Worm (Caenorhabditis elegans) whole organism, L2 larva: ENCODE results near the gene dohh-1.

Source experiments
- F13H6.1 ChIP-seq: sonication (generic microtip); optimal IDR thresholded peaks from 2 replicates; lab custom pipeline; 2016; ENCODE audit warnings: missing genetic modification characterization, missing compliant biosample characterization
- ZK546.5 ChIP-seq: sonication (generic microtip); optimal IDR thresholded peaks from 2 replicates; lab custom pipeline; 2017; ENCODE audit warnings: missing biosample characterization, missing genetic modification characterization
- ama-1 ChIP-seq: fragments of 150-350 bp; optimal IDR thresholded peaks from 2 replicates; lab custom pipeline; 2018; ENCODE audit warnings: inconsistent platforms
- elt-1 ChIP-seq: fragments of 150-350 bp; optimal IDR thresholded peaks from 2 replicates; lab custom pipeline; 2014; ENCODE audit warnings: missing biosample characterization, missing genetic modification characterization
- fos-1 ChIP-seq: fragments of 150-350 bp; optimal IDR thresholded peaks from 2 replicates; lab custom pipeline; 2014; ENCODE audit warnings: missing biosample characterization, missing genetic modification characterization
- lin-13 ChIP-seq: fragments of 150-350 bp; optimal IDR thresholded peaks from 2 replicates; lab custom pipeline; 2014; ENCODE audit warnings: missing biosample characterization, missing genetic modification reagents, missing genetic modification characterization
- lsy-2 ChIP-seq, 2 experiments: fragments of 150-350 bp in 1 of 2; sonication (generic microtip) in 1 of 2; optimal IDR thresholded peaks; 2 replicates each; lab custom pipeline; 2014 to 2017; ENCODE audit warnings: missing biosample characterization in 2 of 2, missing genetic modification characterization in 2 of 2
- mbf-1 ChIP-seq: sonication (generic microtip); optimal IDR thresholded peaks from 2 replicates; lab custom pipeline; 2017; ENCODE audit warnings: missing biosample characterization, missing genetic modification characterization
- nhr-237 ChIP-seq: fragments of 150-350 bp; optimal IDR thresholded peaks from 2 replicates; lab custom pipeline; 2014; ENCODE audit warnings: missing biosample characterization, missing genetic modification characterization
- nhr-77 ChIP-seq: fragments of 150-350 bp; optimal IDR thresholded peaks from 2 replicates; lab custom pipeline; 2014; ENCODE audit warnings: missing biosample characterization, missing genetic modification characterization

ce11 chrII:10580833-10581232 lies 1.1 kb downstream of the dohh-1 start, which contains the start of gene dap-3:
- TF ChIP-seq ZK546.5 (tag; lab: Kevin White, UChicago), result no peak
- TF ChIP-seq fos-1, result no peak
- no peak for TF ChIP-seq elt-1 (tag; lab: Kevin White, UChicago)
- TF ChIP-seq lsy-2 (tag; optimal IDR thresholded peaks at IDR 0.05; lab: Kevin White, UChicago), result no peak
- TF ChIP-seq F13H6.1 (tag; lab: Kevin White, UChicago), result no peak
- TF ChIP-seq nhr-237 (tag; lab: Kevin White, UChicago), result no peak
- no peak for TF ChIP-seq nhr-77
- no peak for TF ChIP-seq mbf-1
- no peak for TF ChIP-seq lin-13 (GFP tag; lab: Kevin White, UChicago)
- no peak for TF ChIP-seq ama-1 (lab: Kevin White, UChicago)
